Fruit fly (Drosophila melanogaster) whole organism, embryonic: ENCODE results near the gene Cyp4ac3.

Experiments
- ATbp ChIP-seq: fragments of 200-800 bp; sonication (Bioruptor generic); optimal IDR thresholded peaks from 2 replicates; lab custom pipeline; 2017; ENCODE audit warnings: missing biosample characterization, mild to moderate bottlenecking, missing genetic modification characterization, missing genetic modification reagents
- Abd-B ChIP-seq: fragments of 200-800 bp; sonication (Bioruptor generic); optimal IDR thresholded peaks from 2 replicates; lab custom pipeline; 2018; ENCODE audit warnings: missing biosample characterization, mild to moderate bottlenecking, missing genetic modification characterization, moderate library complexity
- Ada2b ChIP-seq: fragments of 200-800 bp; sonication (Bioruptor generic); IDR thresholded peaks from 2 replicates; pipeline ENCODE4 v1.3.6; 2022; ENCODE audit warnings: missing biosample characterization, missing genetic modification characterization
- Adf1 ChIP-seq: fragments of 200-800 bp; sonication (Bioruptor generic); IDR thresholded peaks from 2 replicates; pipeline ENCODE4 v1.3.6; 2022; ENCODE audit warnings: missing biosample characterization, missing genetic modification characterization
- Bdp1 ChIP-seq: fragments of 200-800 bp; sonication (Bioruptor generic); optimal IDR thresholded peaks from 3 replicates; lab custom pipeline; 2016; ENCODE audit warnings: missing biosample characterization, missing genetic modification characterization
- CG10267 ChIP-seq: fragments of 200-800 bp; sonication (Bioruptor generic); optimal IDR thresholded peaks from 2 replicates; lab custom pipeline; 2018; ENCODE audit warnings: missing biosample characterization, mild to moderate bottlenecking, missing genetic modification characterization, moderate library complexity
- CG14667 ChIP-seq: fragments of 200-800 bp; sonication (Bioruptor generic); IDR thresholded peaks from 2 replicates; pipeline ENCODE4 v1.3.6; 2022; ENCODE audit warnings: missing biosample characterization, missing genetic modification characterization
- CG14860 ChIP-seq: fragments of 200-800 bp; sonication (Bioruptor generic); IDR thresholded peaks from 3 replicates; pipeline ENCODE4 v1.3.6; 2022; ENCODE audit warnings: missing biosample characterization, missing genetic modification characterization; ENCODE audit not compliant: partially characterized antibody
- CG14965 ChIP-seq: fragments of 200-800 bp; sonication (Bioruptor generic); optimal IDR thresholded peaks from 2 replicates; lab custom pipeline; 2016; ENCODE audit warnings: missing biosample characterization, missing genetic modification characterization, borderline replicate concordance
- CG15514 ChIP-seq: fragments of 200-800 bp; sonication (Bioruptor generic); optimal IDR thresholded peaks from 3 replicates; lab custom pipeline; 2017; ENCODE audit warnings: missing biosample characterization, missing genetic modification characterization, mild to moderate bottlenecking, moderate library complexity, missing genetic modification reagents
- CG15696 ChIP-seq: fragments of 200-800 bp; sonication (Bioruptor generic); optimal IDR thresholded peaks from 2 replicates; lab custom pipeline; 2019; ENCODE audit warnings: missing biosample characterization, mild to moderate bottlenecking, missing genetic modification characterization, moderate library complexity
- CG32772 ChIP-seq: fragments of 200-800 bp; sonication (Bioruptor generic); IDR thresholded peaks from 2 replicates; pipeline ENCODE4 v1.3.6; 2022; ENCODE audit warnings: missing biosample characterization, missing genetic modification characterization
- CG7556 ChIP-seq: fragments of 200-800 bp; sonication (Bioruptor generic); optimal IDR thresholded peaks from 2 replicates; lab custom pipeline; 2017; ENCODE audit warnings: missing biosample characterization, mild to moderate bottlenecking, missing genetic modification characterization
- CG7963 ChIP-seq: fragments of 200-800 bp; sonication (Bioruptor generic); IDR thresholded peaks from 3 replicates; pipeline ENCODE4 v1.3.6; 2022; ENCODE audit warnings: missing biosample characterization, missing genetic modification characterization; ENCODE audit not compliant: partially characterized antibody
- CG8089 ChIP-seq: fragments of 200-800 bp; sonication (Bioruptor generic); optimal IDR thresholded peaks from 3 replicates; lab custom pipeline; 2016; ENCODE audit warnings: missing biosample characterization, missing genetic modification characterization
- CG8290 ChIP-seq, 3 experiments: fragments of 200-800 bp; sonication (Bioruptor generic); optimal IDR thresholded peaks; 2 replicates each; lab custom pipeline; 2016 to 2019; ENCODE audit warnings: missing biosample characterization in 3 of 3, missing genetic modification characterization in 3 of 3, mild to moderate bottlenecking in 2 of 3, moderate library complexity in 1 of 3
- CG8765 ChIP-seq: fragments of 200-800 bp; sonication (Bioruptor generic); IDR thresholded peaks from 2 replicates; pipeline ENCODE4 v1.3.6; 2022; ENCODE audit warnings: missing biosample characterization, missing genetic modification characterization
- CkIIα-i1 ChIP-seq: fragments of 200-800 bp; sonication (Bioruptor generic); IDR thresholded peaks from 2 replicates; pipeline ENCODE4 v1.3.6; 2022; ENCODE audit warnings: missing biosample characterization, missing genetic modification characterization
- D19A ChIP-seq: fragments of 200-800 bp; optimal IDR thresholded peaks from 3 replicates; lab custom pipeline; 2019; ENCODE audit warnings: missing biosample characterization, mild to moderate bottlenecking, missing genetic modification characterization, moderate library complexity
- Dek ChIP-seq: fragments of 200-800 bp; sonication (Bioruptor generic); optimal IDR thresholded peaks from 3 replicates; lab custom pipeline; 2019; ENCODE audit warnings: missing biosample characterization, mild to moderate bottlenecking, missing genetic modification characterization, moderate library complexity
- Dfd ChIP-seq, 2 experiments: fragments of >200 bp; optimal IDR thresholded peaks; 2 replicates each; lab custom pipeline; 2017; ENCODE audit warnings: missing biosample characterization in 2 of 2, missing genetic modification characterization in 2 of 2
- Dip3 ChIP-seq: fragments of 200-800 bp; sonication (Bioruptor generic); optimal IDR thresholded peaks from 3 replicates; lab custom pipeline; 2016; ENCODE audit warnings: missing biosample characterization, missing genetic modification characterization
- Doc3 ChIP-seq: fragments of 200-800 bp; sonication (Bioruptor generic); IDR thresholded peaks from 3 replicates; pipeline ENCODE4 v1.3.6; 2022; ENCODE audit warnings: missing biosample characterization, missing genetic modification characterization; ENCODE audit not compliant: partially characterized antibody
- Fer2 ChIP-seq: fragments of 200-800 bp; sonication (Bioruptor generic); optimal IDR thresholded peaks from 2 replicates; lab custom pipeline; 2018; ENCODE audit warnings: missing biosample characterization, mild to moderate bottlenecking, missing genetic modification characterization, moderate library complexity
- Jarid2 ChIP-seq: fragments of 200-800 bp; sonication (Bioruptor generic); optimal IDR thresholded peaks from 3 replicates; lab custom pipeline; 2017; ENCODE audit warnings: mild to moderate bottlenecking, missing biosample characterization, missing genetic modification reagents, missing genetic modification characterization
- Med ChIP-seq: fragments of 200-800 bp; sonication (Bioruptor generic); peaks from one replicate; lab custom pipeline; 2016; ENCODE audit warnings: missing biosample characterization, missing genetic modification characterization, mild to moderate bottlenecking, inconsistent platforms, moderate library complexity
- Meics ChIP-seq: fragments of 200-800 bp; sonication (Bioruptor generic); optimal IDR thresholded peaks from 2 replicates; lab custom pipeline; 2017; ENCODE audit warnings: missing biosample characterization, mild to moderate bottlenecking, missing genetic modification characterization
- NC2β ChIP-seq: fragments of 200-800 bp; sonication (Bioruptor generic); optimal IDR thresholded peaks from 2 replicates; lab custom pipeline; 2016; ENCODE audit warnings: missing biosample characterization, missing genetic modification characterization
- Six4 ChIP-seq: fragments of 200-800 bp; sonication (Bioruptor generic); optimal IDR thresholded peaks from 2 replicates; lab custom pipeline; 2016; ENCODE audit warnings: missing biosample characterization, missing genetic modification characterization
- Xbp1 ChIP-seq: fragments of 200-800 bp; sonication (Bioruptor generic); optimal IDR thresholded peaks from 3 replicates; lab custom pipeline; 2016; ENCODE audit warnings: missing biosample characterization, mild to moderate bottlenecking, missing genetic modification characterization
- ap ChIP-seq: fragments of 200-800 bp; sonication (Bioruptor generic); IDR thresholded peaks from 2 replicates; pipeline ENCODE4 v1.3.6; 2022; ENCODE audit warnings: missing biosample characterization, missing genetic modification characterization
- cato ChIP-seq: fragments of 200-800 bp; sonication (Bioruptor generic); optimal IDR thresholded peaks from 2 replicates; lab custom pipeline; 2016; ENCODE audit warnings: missing biosample characterization, missing genetic modification characterization, borderline replicate concordance
- chif ChIP-seq, 2 experiments: fragments of 200-800 bp; sonication (Bioruptor generic); optimal IDR thresholded peaks; 3 replicates each; lab custom pipeline; 2016; ENCODE audit warnings: missing biosample characterization in 2 of 2, missing genetic modification characterization in 2 of 2
- dimm ChIP-seq: fragments of 200-800 bp; sonication (Bioruptor generic); IDR thresholded peaks from 2 replicates; pipeline ENCODE4 v1.3.6; 2022; ENCODE audit warnings: missing biosample characterization, missing genetic modification characterization
- emc ChIP-seq: fragments of 200-800 bp; sonication (Bioruptor generic); optimal IDR thresholded peaks from 2 replicates; lab custom pipeline; 2016; ENCODE audit warnings: missing biosample characterization, missing genetic modification characterization
- fd3F ChIP-seq: fragments of 200-800 bp; sonication (Bioruptor generic); optimal IDR thresholded peaks from 2 replicates; lab custom pipeline; 2018; ENCODE audit warnings: missing biosample characterization, mild to moderate bottlenecking, missing genetic modification characterization, moderate library complexity
- gem ChIP-seq: fragments of 200-800 bp; sonication (Bioruptor generic); optimal IDR thresholded peaks from 2 replicates; lab custom pipeline; 2019; ENCODE audit warnings: missing biosample characterization, mild to moderate bottlenecking, missing genetic modification characterization, moderate library complexity
- inv ChIP-seq: fragments of 200-800 bp; sonication (Bioruptor generic); IDR thresholded peaks from 2 replicates; pipeline ENCODE4 v1.3.6; 2022; ENCODE audit warnings: missing biosample characterization, missing genetic modification characterization; ENCODE audit not compliant: partially characterized antibody
- jigr1 ChIP-seq: fragments of 200-800 bp; sonication (Bioruptor generic); IDR thresholded peaks from 3 replicates; pipeline ENCODE4 v1.3.6; 2022; ENCODE audit warnings: missing biosample characterization, missing genetic modification characterization
- pb ChIP-seq: fragments of 200-800 bp; sonication (Bioruptor generic); optimal IDR thresholded peaks from 3 replicates; lab custom pipeline; 2016; ENCODE audit warnings: missing biosample characterization, missing genetic modification characterization
- peb ChIP-seq: fragments of 200-800 bp; sonication (Bioruptor generic); IDR thresholded peaks from 2 replicates; pipeline ENCODE4 v1.3.6; 2022; ENCODE audit warnings: missing biosample characterization, missing genetic modification characterization
- ro ChIP-seq: fragments of 200-800 bp; sonication (Bioruptor generic); IDR thresholded peaks from 2 replicates; pipeline ENCODE4 v1.3.6; 2022; ENCODE audit warnings: missing biosample characterization, missing genetic modification characterization
- salm ChIP-seq: fragments of 200-800 bp; sonication (Bioruptor generic); optimal IDR thresholded peaks from 2 replicates; lab custom pipeline; 2018; ENCODE audit warnings: missing biosample characterization, mild to moderate bottlenecking, missing genetic modification characterization
- sna ChIP-seq: fragments of 200-800 bp; sonication (Bioruptor generic); IDR thresholded peaks from 2 replicates; pipeline ENCODE4 v1.3.6; 2022; ENCODE audit warnings: missing biosample characterization, missing genetic modification characterization; ENCODE audit not compliant: partially characterized antibody
- stwl ChIP-seq: fragments of 200-800 bp; sonication (Bioruptor generic); optimal IDR thresholded peaks from 3 replicates; lab custom pipeline; 2018; ENCODE audit warnings: missing biosample characterization, mild to moderate bottlenecking, missing genetic modification characterization, moderate library complexity
- tll ChIP-seq, 2 experiments: fragments of 200-800 bp in 1 of 2; fragments of >200 bp in 1 of 2; sonication (Bioruptor generic) in 1 of 2; optimal IDR thresholded peaks; 2 replicates each; lab custom pipeline; 2017 to 2019; ENCODE audit warnings: missing biosample characterization in 2 of 2, missing genetic modification characterization in 2 of 2, mild to moderate bottlenecking in 1 of 2, moderate library complexity in 1 of 2
- trem ChIP-seq: fragments of 200-800 bp; optimal IDR thresholded peaks from 3 replicates; lab custom pipeline; 2019; ENCODE audit warnings: missing biosample characterization, mild to moderate bottlenecking, missing genetic modification characterization, moderate library complexity
- twi ChIP-seq: fragments of 200-800 bp; optimal IDR thresholded peaks from 2 replicates; lab custom pipeline; 2019; ENCODE audit warnings: missing biosample characterization, mild to moderate bottlenecking, missing genetic modification characterization, moderate library complexity

Cyp4ac3 gene

DNA sequence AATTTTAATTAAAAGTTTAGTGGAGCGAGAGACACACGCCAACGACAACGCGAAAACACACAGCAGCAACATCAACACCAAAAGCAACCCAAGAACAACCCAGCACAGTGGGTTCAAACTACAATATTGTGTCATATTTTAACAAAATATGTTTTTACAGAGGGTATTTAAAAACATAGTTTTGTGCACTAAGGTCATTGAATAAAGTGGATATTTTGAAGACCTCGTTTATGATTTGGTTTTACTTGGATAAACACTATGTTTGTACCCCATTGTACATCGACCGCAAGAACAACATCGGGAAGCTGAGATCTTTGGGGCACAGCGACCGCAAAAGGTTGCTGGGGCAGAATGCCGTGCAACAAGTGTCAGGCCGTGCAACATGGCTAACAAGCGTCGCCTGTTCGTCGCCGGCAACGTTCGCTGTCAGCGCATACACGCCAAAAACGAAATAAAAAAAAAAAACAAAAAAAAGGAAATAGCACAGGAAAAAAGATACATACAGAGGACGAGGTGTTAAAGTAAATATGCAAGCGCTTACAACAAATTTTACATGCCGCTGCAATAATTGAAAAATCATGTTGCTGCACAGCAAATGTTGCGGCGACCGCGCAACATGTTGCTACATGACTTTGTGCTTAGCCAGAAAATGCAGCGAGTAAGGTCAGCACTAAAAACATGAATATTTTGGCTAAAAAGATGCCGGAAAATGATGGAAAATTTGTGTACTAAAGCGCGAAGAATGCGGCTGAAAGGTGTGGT is 6.9 kb upstream of the Cyp4ac3 start (continued):
- TF ChIP-seq emc (GFP tag; lab: Kevin White, UChicago) (no peak), cato (GFP tag; lab: Kevin White, UChicago) (no peak), CkIIα-i1 (GFP tag; lab: Robert Waterston, UW) (no peak), Xbp1 (GFP tag; lab: Kevin White, UChicago) (peak; percentile 28), CG8290 (GFP tag; optimal IDR thresholded peaks at IDR 0.05; lab: Kevin White, UChicago) (no peak), CG8290 (tag; optimal IDR thresholded peaks at IDR 0.05; lab: Kevin White, UChicago) (peak in 1 of 2 experiments; percentile 67), Dfd (GFP tag; optimal IDR thresholded peaks at IDR 0.05; lab: Kevin White, UChicago) (no peak), ro (GFP tag; lab: Robert Waterston, UW) (no peak), D19A (tag; lab: Kevin White, UChicago) (peak; percentile 19), CG8765 (GFP tag; lab: Robert Waterston, UW) (no peak), fd3F (no peak), NC2β (no peak), ATbp (GFP tag; lab: Kevin White, UChicago) (no peak), CG14965 (GFP tag; lab: Kevin White, UChicago) (peak; percentile 39), stwl (tag; lab: Kevin White, UChicago) (peak; percentile 19), chif (GFP tag; optimal IDR thresholded peaks at IDR 0.05; lab: Kevin White, UChicago) (peak in 1 of 2 experiments; percentile 58), CG8089 (GFP tag; lab: Kevin White, UChicago) (no peak), trem (tag; lab: Kevin White, UChicago) (peak; percentile 19), Six4 (GFP tag; lab: Kevin White, UChicago) (no peak), CG15696 (tag; lab: Kevin White, UChicago) (peak; percentile 11), jigr1 (GFP tag; lab: Robert Waterston, UW) (no peak), pb (GFP tag; lab: Kevin White, UChicago) (no peak), CG7556 (GFP tag; lab: Kevin White, UChicago) (no peak), CG14667 (0 out of 2 replicates have a peak, but pooled peaks have one; percentile 25), CG14860 (GFP tag; lab: Robert Waterston, UW) (no peak), Ada2b (GFP tag; lab: Robert Waterston, UW) (0 out of 2 replicates have a peak, but pooled peaks have one; percentile 11), Dip3 (no peak), tll (GFP tag; optimal IDR thresholded peaks at IDR 0.05; lab: Kevin White, UChicago) (no peak), dimm (GFP tag; lab: Robert Waterston, UW) (no peak), Abd-B (GFP tag; lab: Kevin White, UChicago) (no peak), inv (GFP tag; lab: Robert Waterston, UW) (no peak), Meics (GFP tag; lab: Kevin White, UChicago) (no peak), sna (GFP tag; lab: Robert Waterston, UW) (no peak), salm (tag; lab: Kevin White, UChicago) (no peak), peb (no peak), gem (tag; lab: Kevin White, UChicago) (peak; percentile 52), Bdp1 (GFP tag; lab: Kevin White, UChicago) (no peak), Dek (tag; lab: Kevin White, UChicago) (no peak), CG7963 (no peak), CG32772 (peak; percentile 39; the same call in 1 of the 2 replicates), Jarid2 (GFP tag; lab: Kevin White, UChicago) (no peak), ap (0 out of 2 replicates have a peak, but pooled peaks have one; percentile 17), twi (no peak), Med (peak; percentile 86), Adf1 (GFP tag; lab: Robert Waterston, UW) (no peak), CG15514 (no peak), Doc3 (GFP tag; lab: Robert Waterston, UW) (no peak), Fer2 (no peak), CG10267 (tag; lab: Kevin White, UChicago) (peak; percentile 13)
